Fruit fly (Drosophila melanogaster) whole organism, embryonic: ENCODE data around the gene CG33288.
A peak's percentile ranks its signal among the peaks of the same experiment; 100 is the strongest.

Source experiments
- Bdp1 ChIP-seq: fragments of 200-800 bp; sonication (Bioruptor generic); optimal IDR thresholded peaks from 3 replicates; lab custom pipeline; 2016; ENCODE audit warnings: missing biosample characterization, missing genetic modification characterization
- CG11504 ChIP-seq: fragments of 200-800 bp; sonication (Bioruptor generic); optimal IDR thresholded peaks from 3 replicates; lab custom pipeline; 2019; ENCODE audit warnings: missing biosample characterization, mild to moderate bottlenecking, missing genetic modification characterization, moderate library complexity
- CG12155 ChIP-seq: fragments of 200-800 bp; sonication (Bioruptor generic); optimal IDR thresholded peaks from 3 replicates; lab custom pipeline; 2016; ENCODE audit warnings: missing biosample characterization, missing genetic modification characterization
- CG12299 ChIP-seq: fragments of 200-800 bp; sonication (Bioruptor generic); optimal IDR thresholded peaks from 2 replicates; lab custom pipeline; 2018; ENCODE audit warnings: missing biosample characterization, mild to moderate bottlenecking, missing genetic modification characterization
- CG12659 ChIP-seq: fragments of 200-800 bp; sonication (Bioruptor generic); optimal IDR thresholded peaks from 3 replicates; lab custom pipeline; 2017; ENCODE audit warnings: mild to moderate bottlenecking, missing biosample characterization, missing genetic modification reagents, missing genetic modification characterization
- CG13424 ChIP-seq: fragments of 200-800 bp; sonication (Bioruptor generic); optimal IDR thresholded peaks from 2 replicates; lab custom pipeline; 2019; ENCODE audit warnings: missing biosample characterization, mild to moderate bottlenecking, missing genetic modification characterization, moderate library complexity
- CG15269 ChIP-seq: fragments of 200-800 bp; sonication (Bioruptor generic); optimal IDR thresholded peaks from 2 replicates; lab custom pipeline; 2018; ENCODE audit warnings: missing biosample characterization, mild to moderate bottlenecking, missing genetic modification characterization, moderate library complexity
- CG16863 ChIP-seq: fragments of 200-800 bp; sonication (Bioruptor generic); optimal IDR thresholded peaks from 3 replicates; lab custom pipeline; 2016; ENCODE audit warnings: missing biosample characterization, missing genetic modification characterization
- CG17829 ChIP-seq: fragments of 200-800 bp; optimal IDR thresholded peaks from 2 replicates; lab custom pipeline; 2019; ENCODE audit warnings: missing biosample characterization, mild to moderate bottlenecking, missing genetic modification characterization, moderate library complexity
- CG18262 ChIP-seq: fragments of 200-800 bp; optimal IDR thresholded peaks from 3 replicates; lab custom pipeline; 2019; ENCODE audit warnings: missing biosample characterization, mild to moderate bottlenecking, missing genetic modification characterization, moderate library complexity
- CG18599 ChIP-seq: fragments of 200-800 bp; sonication (Bioruptor generic); optimal IDR thresholded peaks from 3 replicates; lab custom pipeline; 2017; ENCODE audit warnings: missing biosample characterization, missing genetic modification characterization, mild to moderate bottlenecking, moderate library complexity, missing genetic modification reagents
- CG2678 ChIP-seq: fragments of 200-800 bp; sonication (Bioruptor generic); optimal IDR thresholded peaks from 3 replicates; lab custom pipeline; 2019; ENCODE audit warnings: missing biosample characterization, mild to moderate bottlenecking, missing genetic modification characterization, moderate library complexity
- CG2875 ChIP-seq: fragments of 200-800 bp; sonication (Bioruptor generic); optimal IDR thresholded peaks from 2 replicates; lab custom pipeline; 2017; ENCODE audit warnings: missing biosample characterization, mild to moderate bottlenecking, missing genetic modification characterization, missing genetic modification reagents
- CG4820 ChIP-seq: fragments of 200-800 bp; sonication (Bioruptor generic); optimal IDR thresholded peaks from 3 replicates; lab custom pipeline; 2016; ENCODE audit warnings: missing biosample characterization, missing genetic modification characterization
- CG6813 ChIP-seq: fragments of 200-800 bp; sonication (Bioruptor generic); optimal IDR thresholded peaks from 2 replicates; lab custom pipeline; 2017; ENCODE audit warnings: missing biosample characterization, missing genetic modification characterization, mild to moderate bottlenecking, moderate library complexity, missing genetic modification reagents
- CG7556 ChIP-seq: fragments of 200-800 bp; sonication (Bioruptor generic); optimal IDR thresholded peaks from 2 replicates; lab custom pipeline; 2017; ENCODE audit warnings: missing biosample characterization, mild to moderate bottlenecking, missing genetic modification characterization
- CG7745 ChIP-seq: fragments of 200-800 bp; sonication (Bioruptor generic); optimal IDR thresholded peaks from 2 replicates; lab custom pipeline; 2018; ENCODE audit warnings: missing biosample characterization, mild to moderate bottlenecking, missing genetic modification characterization, moderate library complexity
- CG7839 ChIP-seq: fragments of 200-800 bp; sonication (Bioruptor generic); optimal IDR thresholded peaks from 3 replicates; lab custom pipeline; 2018; ENCODE audit warnings: missing biosample characterization, mild to moderate bottlenecking, missing genetic modification characterization, moderate library complexity
- CG8765 ChIP-seq: fragments of 200-800 bp; sonication (Bioruptor generic); IDR thresholded peaks from 2 replicates; pipeline ENCODE4 v1.3.6; 2022; ENCODE audit warnings: missing biosample characterization, missing genetic modification characterization
- CoRest ChIP-seq: fragments of 200-800 bp; sonication (Bioruptor generic); optimal IDR thresholded peaks from 3 replicates; lab custom pipeline; 2018; ENCODE audit warnings: missing biosample characterization, mild to moderate bottlenecking, missing genetic modification characterization, moderate library complexity
- Deaf1 ChIP-seq: fragments of 200-800 bp; optimal IDR thresholded peaks from 3 replicates; lab custom pipeline; 2019; ENCODE audit warnings: missing biosample characterization, mild to moderate bottlenecking, missing genetic modification characterization, moderate library complexity
- Hmr ChIP-seq: fragments of 200-800 bp; sonication (Bioruptor generic); optimal IDR thresholded peaks from 3 replicates; lab custom pipeline; 2017; ENCODE audit warnings: mild to moderate bottlenecking, missing biosample characterization, missing genetic modification reagents, missing genetic modification characterization
- Hmx ChIP-seq: fragments of 200-800 bp; sonication (Bioruptor generic); optimal IDR thresholded peaks from 2 replicates; lab custom pipeline; 2016; ENCODE audit warnings: missing biosample characterization, missing genetic modification characterization
- Hr51 ChIP-seq, 2 experiments: fragments of 200-800 bp; sonication (Bioruptor generic); optimal IDR thresholded peaks; 2 replicates in 1 of 2; 3 replicates in 1 of 2; lab custom pipeline; 2016 to 2018; ENCODE audit warnings: missing biosample characterization in 2 of 2, missing genetic modification characterization in 2 of 2, mild to moderate bottlenecking in 1 of 2, moderate library complexity in 1 of 2
- Meics ChIP-seq: fragments of 200-800 bp; sonication (Bioruptor generic); optimal IDR thresholded peaks from 2 replicates; lab custom pipeline; 2017; ENCODE audit warnings: missing biosample characterization, mild to moderate bottlenecking, missing genetic modification characterization
- PHDP ChIP-seq: fragments of 200-800 bp; sonication (Bioruptor generic); optimal IDR thresholded peaks from 3 replicates; lab custom pipeline; 2018; ENCODE audit warnings: missing biosample characterization, mild to moderate bottlenecking, missing genetic modification characterization, moderate library complexity
- ab ChIP-seq: fragments of 200-800 bp; sonication (Bioruptor generic); optimal IDR thresholded peaks from 2 replicates; lab custom pipeline; 2016; ENCODE audit warnings: missing biosample characterization, missing genetic modification characterization
- ap ChIP-seq: fragments of 200-800 bp; sonication (Bioruptor generic); IDR thresholded peaks from 2 replicates; pipeline ENCODE4 v1.3.6; 2022; ENCODE audit warnings: missing biosample characterization, missing genetic modification characterization
- croc ChIP-seq: fragments of 200-800 bp; sonication (Bioruptor generic); conservative IDR thresholded peaks from 3 replicates; pipeline ENCODE4 v1.3.6; 2022; ENCODE audit warnings: missing biosample characterization, missing genetic modification characterization
- crol ChIP-seq: fragments of 200-800 bp; sonication (Bioruptor generic); IDR thresholded peaks from 2 replicates; pipeline ENCODE4 v1.3.6; 2022; ENCODE audit warnings: missing biosample characterization, missing genetic modification characterization
- danr ChIP-seq: fragments of 200-800 bp; sonication (Bioruptor generic); IDR thresholded peaks from 2 replicates; pipeline ENCODE4 v1.3.6; 2022; ENCODE audit warnings: missing biosample characterization, missing genetic modification characterization
- dimm ChIP-seq: fragments of 200-800 bp; sonication (Bioruptor generic); IDR thresholded peaks from 2 replicates; pipeline ENCODE4 v1.3.6; 2022; ENCODE audit warnings: missing biosample characterization, missing genetic modification characterization
- emc ChIP-seq: fragments of 200-800 bp; sonication (Bioruptor generic); optimal IDR thresholded peaks from 2 replicates; lab custom pipeline; 2016; ENCODE audit warnings: missing biosample characterization, missing genetic modification characterization
- fd64A ChIP-seq: fragments of 200-800 bp; sonication (Bioruptor generic); optimal IDR thresholded peaks from 3 replicates; lab custom pipeline; 2018; ENCODE audit warnings: missing biosample characterization, mild to moderate bottlenecking, missing genetic modification characterization
- gem ChIP-seq: fragments of 200-800 bp; sonication (Bioruptor generic); optimal IDR thresholded peaks from 2 replicates; lab custom pipeline; 2019; ENCODE audit warnings: missing biosample characterization, mild to moderate bottlenecking, missing genetic modification characterization, moderate library complexity
- grau ChIP-seq: fragments of 200-800 bp; optimal IDR thresholded peaks from 3 replicates; lab custom pipeline; 2019; ENCODE audit warnings: missing biosample characterization, mild to moderate bottlenecking, missing genetic modification characterization, moderate library complexity
- kni ChIP-seq: fragments of 200-800 bp; sonication (Bioruptor generic); optimal IDR thresholded peaks from 3 replicates; lab custom pipeline; 2017; ENCODE audit warnings: mild to moderate bottlenecking, missing biosample characterization, missing genetic modification reagents, missing genetic modification characterization
- lab ChIP-seq: fragments of 200-800 bp; sonication (Bioruptor generic); optimal IDR thresholded peaks from 3 replicates; lab custom pipeline; 2017; ENCODE audit warnings: missing biosample characterization, missing genetic modification characterization, mild to moderate bottlenecking, moderate library complexity, missing genetic modification reagents
- row ChIP-seq: fragments of 200-800 bp; sonication (Bioruptor generic); IDR thresholded peaks from 3 replicates; pipeline ENCODE4 v1.3.6; 2022; ENCODE audit warnings: missing biosample characterization, missing genetic modification characterization
- sd ChIP-seq: fragments of 200-800 bp; sonication (Bioruptor generic); optimal IDR thresholded peaks from 3 replicates; lab custom pipeline; 2018; ENCODE audit warnings: missing biosample characterization, mild to moderate bottlenecking, missing genetic modification characterization, moderate library complexity
- slbo ChIP-seq: fragments of 200-800 bp; sonication (Bioruptor generic); IDR thresholded peaks from 2 replicates; pipeline ENCODE4 v1.3.6; 2022; ENCODE audit warnings: missing biosample characterization, missing genetic modification characterization
- sug ChIP-seq: fragments of 200-800 bp; optimal IDR thresholded peaks from 2 replicates; lab custom pipeline; 2019; ENCODE audit warnings: missing biosample characterization, mild to moderate bottlenecking, missing genetic modification characterization, moderate library complexity
- unpg ChIP-seq: fragments of 200-800 bp; sonication (Bioruptor generic); optimal IDR thresholded peaks from 3 replicates; lab custom pipeline; 2018; ENCODE audit warnings: missing biosample characterization, mild to moderate bottlenecking, missing genetic modification characterization, moderate library complexity

CG33288 gene

DNA sequence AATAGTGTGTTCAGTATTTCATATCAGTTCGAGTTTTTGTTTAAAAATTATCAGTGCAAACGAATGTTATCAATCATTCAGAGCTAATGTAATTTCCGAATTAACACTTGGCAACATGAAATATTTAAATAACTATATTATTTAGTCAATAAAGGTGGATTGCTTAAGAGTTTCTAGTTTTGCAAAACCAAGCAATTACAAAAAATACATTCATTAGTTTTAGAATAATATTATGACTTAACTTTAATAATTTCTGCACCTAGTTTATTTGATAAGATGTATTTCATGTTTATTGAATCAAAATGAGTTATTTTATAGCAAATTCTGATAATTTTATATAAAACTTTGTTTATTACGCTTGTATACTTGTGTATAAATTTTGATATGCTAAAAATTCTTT, 44.1 kb upstream of the CG33288 start:
- TF ChIP-seq kni (GFP tag; lab: Kevin White, UChicago) (no peak), unpg (peak; percentile 2), CG11504 (tag; lab: Kevin White, UChicago) (peak; percentile 42), CoRest (tag; lab: Kevin White, UChicago) (peak; percentile 22), dimm (GFP tag; lab: Robert Waterston, UW) (no peak), ab (no peak), CG17829 (tag; lab: Kevin White, UChicago) (no peak), PHDP (tag; lab: Kevin White, UChicago) (peak; percentile 16), CG7745 (no peak), CG8765 (GFP tag; lab: Robert Waterston, UW) (no peak), CG7556 (GFP tag; lab: Kevin White, UChicago) (peak; percentile 29), CG6813 (GFP tag; lab: Kevin White, UChicago) (no peak), Bdp1 (GFP tag; lab: Kevin White, UChicago) (no peak), CG7839 (peak; percentile 44), Hmr (GFP tag; lab: Kevin White, UChicago) (peak; percentile 20), sug (tag; lab: Kevin White, UChicago) (peak; percentile 16), CG4820 (no peak), CG18599 (GFP tag; lab: Kevin White, UChicago) (peak; percentile 11), grau (peak; percentile 52), croc (no peak), slbo (GFP tag; lab: Robert Waterston, UW) (0 out of 2 replicates have a peak, but pooled peaks have one; percentile 15), crol (GFP tag; lab: Robert Waterston, UW) (no peak), ap (GFP tag; lab: Robert Waterston, UW) (no peak), lab (GFP tag; lab: Kevin White, UChicago) (peak; percentile 32), emc (no peak), Hr51 (GFP tag; optimal IDR thresholded peaks at IDR 0.05; lab: Kevin White, UChicago) (peak in 1 of 2 experiments; percentile 39), fd64A (GFP tag; lab: Kevin White, UChicago) (no peak), CG15269 (peak; percentile 8), danr (GFP tag; lab: Robert Waterston, UW) (no peak), CG16863 (GFP tag; lab: Kevin White, UChicago) (no peak), gem (tag; lab: Kevin White, UChicago) (peak; percentile 45), CG2875 (GFP tag; lab: Kevin White, UChicago) (no peak), CG2678 (tag; lab: Kevin White, UChicago) (peak; percentile 67), Meics (GFP tag; lab: Kevin White, UChicago) (peak; percentile 59), Deaf1 (peak; percentile 10), CG13424 (tag; lab: Kevin White, UChicago) (peak; percentile 4), row (GFP tag; lab: Robert Waterston, UW) (peak; percentile 8; the same call in 1 of the 3 replicates), CG12299 (tag; lab: Kevin White, UChicago) (no peak), CG12155 (no peak), CG12659 (GFP tag; lab: Kevin White, UChicago) (no peak), sd (tag; lab: Kevin White, UChicago) (peak; percentile 58), CG18262 (no peak), Hmx (GFP tag; lab: Kevin White, UChicago) (no peak)
